Worm (Caenorhabditis elegans) whole organism, L3 larva: ENCODE data around the gene cah-4.

Source experiments
- pha-4 ChIP-seq: fragments of 150-350 bp; optimal IDR thresholded peaks from 2 replicates; lab custom pipeline; 2014; ENCODE audit warnings: missing biosample characterization, missing genetic modification reagents, missing genetic modification characterization
- unc-62 ChIP-seq: fragments of 150-350 bp; sonication (generic microtip); optimal IDR thresholded peaks from 4 replicates; lab custom pipeline; 2014; ENCODE audit warnings: missing biosample characterization, missing genetic modification reagents, missing genetic modification characterization

ce11 chrX:13574029-13574428, 31.7 kb downstream of the cah-4 start:
- TF ChIP-seq unc-62 (no peak), pha-4 (tag; lab: Kevin White, UChicago) (no peak)
